Worm (Caenorhabditis elegans) whole organism, L2 larva: Measurements from ENCODE around the gene agt-1.

Source experiments
- C34F6.9 ChIP-seq: fragments of 150-350 bp; optimal IDR thresholded peaks from 2 replicates; lab custom pipeline; 2014; ENCODE audit warnings: missing biosample characterization, missing genetic modification characterization
- F13H6.1 ChIP-seq: sonication (generic microtip); optimal IDR thresholded peaks from 2 replicates; lab custom pipeline; 2016; ENCODE audit warnings: missing genetic modification characterization, missing compliant biosample characterization
- R02D3.7 ChIP-seq: fragments of 150-350 bp; optimal IDR thresholded peaks from 2 replicates; lab custom pipeline; 2014; ENCODE audit warnings: missing biosample characterization, missing genetic modification characterization
- Y55F3AM.14 ChIP-seq: fragments of 200-800 bp; sonication (Bioruptor generic); optimal IDR thresholded peaks from 2 replicates; lab custom pipeline; 2018; ENCODE audit warnings: mild to moderate bottlenecking, missing genetic modification characterization, missing compliant biosample characterization
- alr-1 ChIP-seq: fragments of 150-350 bp; optimal IDR thresholded peaks from 2 replicates; lab custom pipeline; 2014; ENCODE audit warnings: missing biosample characterization, missing genetic modification characterization
- aly-2 ChIP-seq: fragments of 150-350 bp; optimal IDR thresholded peaks from 2 replicates; lab custom pipeline; 2014; ENCODE audit warnings: missing biosample characterization, missing genetic modification characterization
- blmp-1 ChIP-seq: sonication (generic microtip); optimal IDR thresholded peaks from 2 replicates; lab custom pipeline; 2017; ENCODE audit warnings: missing genetic modification characterization, mild to moderate bottlenecking, missing compliant biosample characterization, antibody characterized with exemption, moderate library complexity; ENCODE audit not compliant: insufficient read depth
- ceh-16 ChIP-seq: fragments of 150-350 bp; optimal IDR thresholded peaks from 2 replicates; lab custom pipeline; 2014; ENCODE audit warnings: missing biosample characterization, missing genetic modification characterization
- ceh-82 ChIP-seq: fragments of 150-350 bp; optimal IDR thresholded peaks from 2 replicates; lab custom pipeline; 2014; ENCODE audit warnings: missing biosample characterization, missing genetic modification characterization
- crh-2 ChIP-seq: sonication (generic microtip); optimal IDR thresholded peaks from 2 replicates; lab custom pipeline; 2017; ENCODE audit warnings: missing biosample characterization, missing genetic modification characterization
- dmd-4 ChIP-seq: sonication (generic microtip); optimal IDR thresholded peaks from 2 replicates; lab custom pipeline; 2017; ENCODE audit warnings: missing biosample characterization, missing genetic modification characterization
- egl-27 ChIP-seq: sonication (generic microtip); optimal IDR thresholded peaks from 3 replicates; lab custom pipeline; 2017; ENCODE audit warnings: missing biosample characterization, missing genetic modification reagents, missing genetic modification characterization
- elt-1 ChIP-seq: fragments of 150-350 bp; optimal IDR thresholded peaks from 2 replicates; lab custom pipeline; 2014; ENCODE audit warnings: missing biosample characterization, missing genetic modification characterization
- elt-3 ChIP-seq: sonication (generic microtip); optimal IDR thresholded peaks from 2 replicates; lab custom pipeline; 2017; ENCODE audit warnings: missing biosample characterization, missing genetic modification characterization
- fos-1 ChIP-seq: fragments of 150-350 bp; optimal IDR thresholded peaks from 2 replicates; lab custom pipeline; 2014; ENCODE audit warnings: missing biosample characterization, missing genetic modification characterization
- lin-11 ChIP-seq: fragments of 150-350 bp; sonication (generic microtip); optimal IDR thresholded peaks from 2 replicates; lab custom pipeline; 2014; ENCODE audit warnings: missing biosample characterization, missing genetic modification characterization, inconsistent platforms, mixed read lengths
- lsy-2 ChIP-seq, 2 experiments: fragments of 150-350 bp in 1 of 2; sonication (generic microtip) in 1 of 2; optimal IDR thresholded peaks; 2 replicates each; lab custom pipeline; 2014 to 2017; ENCODE audit warnings: missing biosample characterization in 2 of 2, missing genetic modification characterization in 2 of 2
- mbf-1 ChIP-seq: sonication (generic microtip); optimal IDR thresholded peaks from 2 replicates; lab custom pipeline; 2017; ENCODE audit warnings: missing biosample characterization, missing genetic modification characterization
- mdl-1 ChIP-seq, 2 experiments: fragments of 150-350 bp in 1 of 2; sonication (generic microtip) in 1 of 2; optimal IDR thresholded peaks; 2 replicates each; lab custom pipeline; 2017; ENCODE audit warnings: missing biosample characterization in 2 of 2, missing genetic modification characterization in 2 of 2
- nhr-10 ChIP-seq: sonication (generic microtip); optimal IDR thresholded peaks from 2 replicates; lab custom pipeline; 2017; ENCODE audit warnings: missing biosample characterization, missing genetic modification characterization
- nhr-11 ChIP-seq: fragments of 150-350 bp; optimal IDR thresholded peaks from 2 replicates; lab custom pipeline; 2014; ENCODE audit warnings: missing biosample characterization, missing genetic modification characterization
- nhr-129 ChIP-seq: fragments of 150-350 bp; optimal IDR thresholded peaks from 2 replicates; lab custom pipeline; 2014; ENCODE audit warnings: missing biosample characterization, missing genetic modification characterization
- nhr-21 ChIP-seq: fragments of 150-350 bp; optimal IDR thresholded peaks from 2 replicates; lab custom pipeline; 2014; ENCODE audit warnings: missing biosample characterization, missing genetic modification characterization
- nhr-23 ChIP-seq: fragments of 150-350 bp; optimal IDR thresholded peaks from 2 replicates; lab custom pipeline; 2014; ENCODE audit warnings: missing biosample characterization, missing genetic modification reagents, missing genetic modification characterization
- nhr-25 ChIP-seq: fragments of 150-350 bp; sonication (generic microtip); optimal IDR thresholded peaks from 3 replicates; lab custom pipeline; 2014; ENCODE audit warnings: missing biosample characterization, missing genetic modification characterization
- nhr-6 ChIP-seq: fragments of 150-350 bp; optimal IDR thresholded peaks from 2 replicates; lab custom pipeline; 2014; ENCODE audit warnings: missing biosample characterization, missing genetic modification characterization
- peb-1 ChIP-seq: fragments of 150-350 bp; optimal IDR thresholded peaks from 2 replicates; lab custom pipeline; 2014; ENCODE audit warnings: missing biosample characterization, missing genetic modification characterization
- sma-3 ChIP-seq: sonication (generic microtip); optimal IDR thresholded peaks from 2 replicates; lab custom pipeline; 2016; ENCODE audit warnings: missing genetic modification reagents, missing genetic modification characterization, missing compliant biosample characterization
- unc-39 ChIP-seq: fragments of 150-350 bp; optimal IDR thresholded peaks from 2 replicates; lab custom pipeline; 2014; ENCODE audit warnings: missing biosample characterization, missing genetic modification characterization
- unc-55 ChIP-seq: fragments of 150-350 bp; sonication (generic microtip); optimal IDR thresholded peaks from 3 replicates; lab custom pipeline; 2014; ENCODE audit warnings: missing biosample characterization, missing genetic modification reagents, missing genetic modification characterization
- unc-62 ChIP-seq: fragments of 150-350 bp; optimal IDR thresholded peaks from 2 replicates; lab custom pipeline; 2014; ENCODE audit warnings: missing biosample characterization, missing genetic modification reagents, missing genetic modification characterization
- zag-1 ChIP-seq: fragments of 150-350 bp; optimal IDR thresholded peaks from 2 replicates; lab custom pipeline; 2014; ENCODE audit warnings: missing biosample characterization, missing genetic modification characterization
- ztf-11 ChIP-seq: sonication (generic microtip); optimal IDR thresholded peaks from 2 replicates; lab custom pipeline; 2017; ENCODE audit warnings: missing biosample characterization, missing genetic modification characterization
- ztf-4 ChIP-seq: fragments of 150-350 bp; optimal IDR thresholded peaks from 2 replicates; lab custom pipeline; 2014; ENCODE audit warnings: missing biosample characterization, missing genetic modification characterization

The agt-1 gene

ce11 chrIV:13370235-13370739, 1.1 kb upstream of the agt-1 start, which contains the start of the genes rla-2, popl-7 and Y62E10A.24:
Gene rla-2, minus strand, starts transcription at chrIV:13370285.
Gene popl-7, plus strand, starts transcription at chrIV:13370689.
Gene Y62E10A.24, plus strand, starts transcription at chrIV:13370710.
- TF ChIP-seq blmp-1 (tag; lab: Kevin White, UChicago) (no peak), nhr-129 (tag; lab: Kevin White, UChicago) (peak; percentile 61), Y55F3AM.14 (GFP tag; lab: Kevin White, UChicago) (no peak), peb-1 (no peak), ceh-16 (tag; lab: Kevin White, UChicago) (no peak), nhr-10 (tag; lab: Kevin White, UChicago) (no peak), ztf-11 (tag; lab: Kevin White, UChicago) (no peak), mdl-1 (tag; optimal IDR thresholded peaks at IDR 0.05; lab: Kevin White, UChicago) (no peak), unc-55 (GFP tag; lab: Kevin White, UChicago) (peak; percentile 55), fos-1 (tag; lab: Kevin White, UChicago) (no peak), nhr-23 (tag; lab: Kevin White, UChicago) (no peak), zag-1 (tag; lab: Kevin White, UChicago) (no peak), nhr-21 (tag; lab: Kevin White, UChicago) (no peak), lsy-2 (tag; optimal IDR thresholded peaks at IDR 0.05; lab: Kevin White, UChicago) (peak in 1 of 2 experiments; percentile 80), nhr-25 (no peak), mbf-1 (tag; lab: Kevin White, UChicago) (no peak), elt-3 (no peak), F13H6.1 (tag; lab: Kevin White, UChicago) (no peak), lin-11 (tag; lab: Kevin White, UChicago) (no peak), alr-1 (tag; lab: Kevin White, UChicago) (no peak), C34F6.9 (tag; lab: Kevin White, UChicago) (peak; percentile 40), R02D3.7 (no peak), crh-2 (no peak), nhr-11 (tag; lab: Kevin White, UChicago) (no peak)

- no peak for TF ChIP-seq nhr-6
- no peak for TF ChIP-seq ztf-4 (tag; lab: Kevin White, UChicago)
- TF ChIP-seq alr-1 (tag; lab: Kevin White, UChicago): no peak
- no peak for TF ChIP-seq mdl-1 (tag; optimal IDR thresholded peaks at IDR 0.05; lab: Kevin White, UChicago)
- TF ChIP-seq crh-2: no peak
Measured at ce11 chrIV:13364869-13365268, 4.3 kb downstream of the agt-1 start, which contains the start of gene srsx-25. Gene srsx-25, plus strand, starts transcription at chrIV:13365169.

- TF ChIP-seq sma-3 (GFP tag; lab: Kevin White, UChicago) (no peak), C34F6.9 (tag; lab: Kevin White, UChicago) (no peak), nhr-25 (no peak), ceh-16 (tag; lab: Kevin White, UChicago) (no peak)
Measured at ce11 chrIV:13360144-13360543, 9.1 kb downstream of the agt-1 start, which contains the start of gene Y62E10A.3. Gene Y62E10A.3, minus strand, starts transcription at chrIV:13360244.

- TF ChIP-seq egl-27 (tag; lab: Kevin White, UChicago): no peak
- no peak for TF ChIP-seq aly-2 (tag; lab: Kevin White, UChicago)
- no peak for TF ChIP-seq nhr-23 (tag; lab: Kevin White, UChicago)
- no peak for TF ChIP-seq ceh-82 (tag; lab: Kevin White, UChicago)
- TF ChIP-seq C34F6.9 (tag; lab: Kevin White, UChicago): no peak
- TF ChIP-seq mdl-1 (tag; optimal IDR thresholded peaks at IDR 0.05; lab: Kevin White, UChicago): no peak
- TF ChIP-seq unc-39 (tag; lab: Kevin White, UChicago): no peak
- no peak for TF ChIP-seq nhr-10 (tag; lab: Kevin White, UChicago)
- no peak for TF ChIP-seq nhr-25
- no peak for TF ChIP-seq ztf-11 (tag; lab: Kevin White, UChicago)
- TF ChIP-seq elt-1 (tag; lab: Kevin White, UChicago): no peak
- no peak for TF ChIP-seq dmd-4
- no peak for TF ChIP-seq nhr-6
- no peak for TF ChIP-seq ztf-4 (tag; lab: Kevin White, UChicago)
- TF ChIP-seq zag-1 (tag; lab: Kevin White, UChicago): no peak
- no peak for TF ChIP-seq mbf-1 (tag; lab: Kevin White, UChicago)
- TF ChIP-seq peb-1: no peak
- TF ChIP-seq unc-62 (GFP tag; lab: Kevin White, UChicago): no peak
- TF ChIP-seq lsy-2 (tag; optimal IDR thresholded peaks at IDR 0.05; lab: Kevin White, UChicago): no peak
Measured at ce11 chrIV:13358488-13358887, 10.7 kb downstream of the agt-1 start, which contains the start of gene W02A2.8. Gene W02A2.8, minus strand, starts transcription at chrIV:13358588.
